Worm (Caenorhabditis elegans) whole organism, late embryonic: Measurements from ENCODE around the gene C03B1.3.

Experiments used
- ceh-2 ChIP-seq: sonication (generic microtip); optimal IDR thresholded peaks from 2 replicates; lab custom pipeline; 2016; ENCODE audit warnings: missing genotype, missing genetic modification characterization, missing compliant biosample characterization
- ceh-24 ChIP-seq: sonication (generic microtip); optimal IDR thresholded peaks from 2 replicates; lab custom pipeline; 2016; ENCODE audit warnings: mild to moderate bottlenecking, missing genetic modification characterization, missing compliant biosample characterization
- dmd-4 ChIP-seq: sonication (generic microtip); optimal IDR thresholded peaks from 2 replicates; lab custom pipeline; 2016; ENCODE audit warnings: borderline replicate concordance, missing genetic modification characterization, missing compliant biosample characterization
- dve-1 ChIP-seq: sonication (generic microtip); optimal IDR thresholded peaks from 2 replicates; lab custom pipeline; 2017; ENCODE audit warnings: antibody characterized with exemption, mild to moderate bottlenecking, missing genetic modification characterization, missing compliant biosample characterization
- eyg-1 ChIP-seq: sonication (generic microtip); optimal IDR thresholded peaks from 2 replicates; lab custom pipeline; 2016; ENCODE audit warnings: missing genotype, missing genetic modification characterization, missing compliant biosample characterization
- hlh-8 ChIP-seq: sonication (generic microtip); optimal IDR thresholded peaks from 2 replicates; lab custom pipeline; 2016; ENCODE audit warnings: missing genotype, missing genetic modification characterization, missing compliant biosample characterization
- pha-2 ChIP-seq: sonication (generic microtip); optimal IDR thresholded peaks from 2 replicates; lab custom pipeline; 2017; ENCODE audit warnings: mild to moderate bottlenecking, missing genetic modification characterization, missing compliant biosample characterization
- pha-4 ChIP-seq: fragments of 150-350 bp; optimal IDR thresholded peaks from 2 replicates; lab custom pipeline; 2018; ENCODE audit warnings: missing biosample characterization, missing genetic modification reagents, missing genetic modification characterization
- pqm-1 ChIP-seq: sonication (generic microtip); optimal IDR thresholded peaks from 2 replicates; lab custom pipeline; 2016; ENCODE audit warnings: missing genetic modification characterization, missing compliant biosample characterization
- sox-4 ChIP-seq: sonication (generic microtip); optimal IDR thresholded peaks from 2 replicates; lab custom pipeline; 2017; ENCODE audit warnings: mild to moderate bottlenecking, missing genetic modification characterization, inconsistent platforms, missing compliant biosample characterization

- no peak for TF ChIP-seq pqm-1
- no peak for TF ChIP-seq pha-2 (tag; lab: Kevin White, UChicago)
- no peak for TF ChIP-seq ceh-24 (tag; lab: Kevin White, UChicago)
- TF ChIP-seq sox-4, result no peak
- no peak for TF ChIP-seq eyg-1 (tag; lab: Kevin White, UChicago)
- TF ChIP-seq dve-1 (tag; lab: Kevin White, UChicago), result no peak
- no peak for TF ChIP-seq pha-4 (tag; lab: Kevin White, UChicago)
- TF ChIP-seq dmd-4 (tag; lab: Kevin White, UChicago), result no peak
- no peak for TF ChIP-seq ceh-2 (tag; lab: Kevin White, UChicago)
- TF ChIP-seq hlh-8 (tag; lab: Kevin White, UChicago), result no peak
These were observed 42.5 kb downstream of the C03B1.3 start for ce11 chrX:6408286-6408685.
